Fruit fly (Drosophila melanogaster) whole organism, embryonic: ENCODE measurements around the gene Actn.

ENCODE experiments used
- CG10147 ChIP-seq: fragments of 200-800 bp; sonication (Bioruptor generic); optimal IDR thresholded peaks from 2 replicates; lab custom pipeline; 2019; ENCODE audit warnings: missing biosample characterization, mild to moderate bottlenecking, missing genetic modification characterization, moderate library complexity
- CG10267 ChIP-seq: fragments of 200-800 bp; sonication (Bioruptor generic); optimal IDR thresholded peaks from 2 replicates; lab custom pipeline; 2018; ENCODE audit warnings: missing biosample characterization, mild to moderate bottlenecking, missing genetic modification characterization, moderate library complexity
- CG10543 ChIP-seq: fragments of 200-800 bp; sonication (Bioruptor generic); optimal IDR thresholded peaks from 3 replicates; lab custom pipeline; 2017; ENCODE audit warnings: missing biosample characterization, mild to moderate bottlenecking, missing genetic modification characterization, moderate library complexity
- CG11247 ChIP-seq: fragments of 200-800 bp; sonication (Bioruptor generic); IDR thresholded peaks from 2 replicates; pipeline ENCODE4 v1.3.6; 2022; ENCODE audit warnings: missing biosample characterization, missing genetic modification characterization
- CG11695 ChIP-seq: fragments of 200-800 bp; sonication (Bioruptor generic); IDR thresholded peaks from 3 replicates; pipeline ENCODE4 v1.3.6; 2022; ENCODE audit warnings: missing biosample characterization, missing genetic modification characterization
- CG12104 ChIP-seq: fragments of 200-800 bp; sonication (Bioruptor generic); optimal IDR thresholded peaks from 3 replicates; lab custom pipeline; 2016; ENCODE audit warnings: missing biosample characterization, missing genetic modification characterization
- CG13424 ChIP-seq: fragments of 200-800 bp; sonication (Bioruptor generic); optimal IDR thresholded peaks from 2 replicates; lab custom pipeline; 2019; ENCODE audit warnings: missing biosample characterization, mild to moderate bottlenecking, missing genetic modification characterization, moderate library complexity
- CG15269 ChIP-seq: fragments of 200-800 bp; sonication (Bioruptor generic); optimal IDR thresholded peaks from 2 replicates; lab custom pipeline; 2018; ENCODE audit warnings: missing biosample characterization, mild to moderate bottlenecking, missing genetic modification characterization, moderate library complexity
- CG1602 ChIP-seq: fragments of 200-800 bp; sonication (Bioruptor generic); optimal IDR thresholded peaks from 3 replicates; lab custom pipeline; 2016; ENCODE audit warnings: missing biosample characterization, missing genetic modification characterization
- CG17359 ChIP-seq: fragments of 200-800 bp; sonication (Bioruptor generic); optimal IDR thresholded peaks from 3 replicates; lab custom pipeline; 2018; ENCODE audit warnings: missing biosample characterization, mild to moderate bottlenecking, missing genetic modification characterization, moderate library complexity
- CG18011 ChIP-seq: fragments of 200-800 bp; sonication (Bioruptor generic); optimal IDR thresholded peaks from 2 replicates; lab custom pipeline; 2017; ENCODE audit warnings: missing biosample characterization, missing genetic modification characterization, mild to moderate bottlenecking, moderate library complexity, missing genotype
- CG18262 ChIP-seq: fragments of 200-800 bp; optimal IDR thresholded peaks from 3 replicates; lab custom pipeline; 2019; ENCODE audit warnings: missing biosample characterization, mild to moderate bottlenecking, missing genetic modification characterization, moderate library complexity
- CG18619 ChIP-seq: fragments of 200-800 bp; sonication (Bioruptor generic); optimal IDR thresholded peaks from 3 replicates; lab custom pipeline; 2017; ENCODE audit warnings: missing biosample characterization, mild to moderate bottlenecking, missing genetic modification characterization
- CG31441 ChIP-seq: fragments of 200-800 bp; sonication (Bioruptor generic); IDR thresholded peaks from 2 replicates; pipeline ENCODE4 v1.3.6; 2022; ENCODE audit warnings: missing biosample characterization, missing genetic modification characterization
- CG3281 ChIP-seq: fragments of 200-800 bp; sonication (Bioruptor generic); optimal IDR thresholded peaks from 3 replicates; lab custom pipeline; 2017; ENCODE audit warnings: missing biosample characterization, mild to moderate bottlenecking, missing genetic modification characterization
- CG3407 ChIP-seq: fragments of 200-800 bp; sonication (Bioruptor generic); optimal IDR thresholded peaks from 2 replicates; lab custom pipeline; 2018; ENCODE audit warnings: missing biosample characterization, mild to moderate bottlenecking, missing genetic modification characterization
- CG4424 ChIP-seq: fragments of 200-800 bp; sonication (Bioruptor generic); optimal IDR thresholded peaks from 3 replicates; lab custom pipeline; 2016; ENCODE audit warnings: missing biosample characterization, missing genetic modification characterization
- CG6765 ChIP-seq: fragments of 200-800 bp; sonication (Bioruptor generic); optimal IDR thresholded peaks from 3 replicates; lab custom pipeline; 2017; ENCODE audit warnings: missing biosample characterization, mild to moderate bottlenecking, missing genetic modification characterization
- CG6813 ChIP-seq: fragments of 200-800 bp; sonication (Bioruptor generic); optimal IDR thresholded peaks from 2 replicates; lab custom pipeline; 2017; ENCODE audit warnings: missing biosample characterization, missing genetic modification characterization, mild to moderate bottlenecking, moderate library complexity, missing genetic modification reagents
- CG9932 ChIP-seq: fragments of 200-800 bp; sonication (Bioruptor generic); IDR thresholded peaks from 2 replicates; pipeline ENCODE4 v1.3.6; 2022; ENCODE audit warnings: missing biosample characterization, missing genetic modification characterization
- D19B ChIP-seq: fragments of 200-800 bp; sonication (Bioruptor generic); optimal IDR thresholded peaks from 2 replicates; lab custom pipeline; 2017; ENCODE audit warnings: missing biosample characterization, mild to moderate bottlenecking, missing genetic modification characterization
- E2f1 ChIP-seq: fragments of 200-800 bp; sonication (Bioruptor generic); IDR thresholded peaks from 2 replicates; pipeline ENCODE4 v1.3.6; 2022; ENCODE audit warnings: missing biosample characterization, missing genetic modification characterization
- H2.0 ChIP-seq: fragments of 200-800 bp; sonication (Bioruptor generic); IDR thresholded peaks from 2 replicates; pipeline ENCODE4 v1.3.6; 2022; ENCODE audit warnings: missing biosample characterization, missing genetic modification characterization
- HLH3B ChIP-seq: fragments of 200-800 bp; sonication (Bioruptor generic); IDR thresholded peaks from 2 replicates; pipeline ENCODE4 v1.3.6; 2022; ENCODE audit warnings: missing biosample characterization, missing genetic modification characterization
- Hr78 ChIP-seq, 2 experiments: fragments of 200-800 bp in 1 of 2; fragments of >200 bp in 1 of 2; sonication (Bioruptor generic) in 1 of 2; optimal IDR thresholded peaks; 2 replicates each; lab custom pipeline; 2017 to 2019; ENCODE audit warnings: missing biosample characterization in 2 of 2, missing genetic modification characterization in 2 of 2, mild to moderate bottlenecking in 1 of 2, moderate library complexity in 1 of 2
- MESR4 ChIP-seq: fragments of 200-800 bp; sonication (Bioruptor generic); optimal IDR thresholded peaks from 2 replicates; lab custom pipeline; 2018; ENCODE audit warnings: missing biosample characterization, mild to moderate bottlenecking, missing genetic modification characterization, moderate library complexity
- Med ChIP-seq: fragments of 200-800 bp; sonication (Bioruptor generic); peaks from one replicate; lab custom pipeline; 2016; ENCODE audit warnings: missing biosample characterization, missing genetic modification characterization, mild to moderate bottlenecking, inconsistent platforms, moderate library complexity
- Ptx1 ChIP-seq: fragments of 200-800 bp; sonication (Bioruptor generic); IDR thresholded peaks from 2 replicates; pipeline ENCODE4 v1.3.6; 2022; ENCODE audit warnings: missing biosample characterization, missing genetic modification characterization
- Ssrp ChIP-seq: fragments of 200-800 bp; sonication (Bioruptor generic); optimal IDR thresholded peaks from 2 replicates; lab custom pipeline; 2018; ENCODE audit warnings: missing biosample characterization, mild to moderate bottlenecking, missing genetic modification characterization, moderate library complexity
- ac ChIP-seq: fragments of 200-800 bp; sonication (Bioruptor generic); optimal IDR thresholded peaks from 3 replicates; lab custom pipeline; 2017; ENCODE audit warnings: missing biosample characterization, mild to moderate bottlenecking, missing genetic modification characterization
- ase ChIP-seq: fragments of 200-800 bp; sonication (Bioruptor generic); IDR thresholded peaks from 3 replicates; pipeline ENCODE4 v1.3.6; 2022; ENCODE audit warnings: missing biosample characterization, missing genetic modification characterization
- bcd ChIP-seq: fragments of 200-800 bp; sonication (Bioruptor generic); optimal IDR thresholded peaks from 2 replicates; lab custom pipeline; 2017; ENCODE audit warnings: missing biosample characterization, mild to moderate bottlenecking, missing genetic modification characterization
- caup ChIP-seq: fragments of 200-800 bp; sonication (Bioruptor generic); optimal IDR thresholded peaks from 3 replicates; lab custom pipeline; 2017; ENCODE audit warnings: missing biosample characterization, mild to moderate bottlenecking, missing genetic modification characterization, moderate library complexity; ENCODE audit not compliant: severe bottlenecking
- chif ChIP-seq, 2 experiments: fragments of 200-800 bp; sonication (Bioruptor generic); optimal IDR thresholded peaks; 3 replicates each; lab custom pipeline; 2016; ENCODE audit warnings: missing biosample characterization in 2 of 2, missing genetic modification characterization in 2 of 2
- corto ChIP-seq: fragments of 200-800 bp; sonication (Bioruptor generic); optimal IDR thresholded peaks from 2 replicates; lab custom pipeline; 2016; ENCODE audit warnings: missing biosample characterization, mild to moderate bottlenecking, missing genetic modification characterization, moderate library complexity
- dan ChIP-seq: fragments of 200-800 bp; sonication (Bioruptor generic); IDR thresholded peaks from 2 replicates; pipeline ENCODE4 v1.3.6; 2022; ENCODE audit warnings: missing biosample characterization, missing genetic modification characterization
- gsb-n ChIP-seq: fragments of 200-800 bp; sonication (Bioruptor generic); optimal IDR thresholded peaks from 3 replicates; lab custom pipeline; 2018; ENCODE audit warnings: missing biosample characterization, mild to moderate bottlenecking, missing genetic modification characterization
- pan ChIP-seq, 4 experiments: fragments of >200 bp in 3 of 4; fragments of 200-800 bp in 1 of 4; sonication (Bioruptor generic) in 1 of 4; optimal IDR thresholded peaks in 3 of 4; IDR thresholded peaks in 1 of 4; 2 replicates each; pipeline versions ENCODE4 v1.3.6 to Lab custom; 2017 to 2022; ENCODE audit warnings: missing biosample characterization in 2 of 4, missing genetic modification characterization in 2 of 4, mixed read lengths in 1 of 4
- scrt ChIP-seq: fragments of 200-800 bp; sonication (Bioruptor generic); optimal IDR thresholded peaks from 2 replicates; lab custom pipeline; 2018; ENCODE audit warnings: missing biosample characterization, mild to moderate bottlenecking, missing genetic modification characterization, moderate library complexity
- seq ChIP-seq: fragments of 200-800 bp; sonication (Bioruptor generic); IDR thresholded peaks from 2 replicates; pipeline ENCODE4 v1.3.6; 2022; ENCODE audit warnings: missing biosample characterization, missing genetic modification characterization
- shn ChIP-seq: fragments of 200-800 bp; sonication (Bioruptor generic); optimal IDR thresholded peaks from 3 replicates; lab custom pipeline; 2016; ENCODE audit warnings: missing biosample characterization, missing genetic modification characterization
- sqz ChIP-seq: fragments of 200-800 bp; sonication (Bioruptor generic); optimal IDR thresholded peaks from 3 replicates; lab custom pipeline; 2018; ENCODE audit warnings: missing biosample characterization, mild to moderate bottlenecking, missing genetic modification characterization
- ssp ChIP-seq: fragments of 200-800 bp; sonication (Bioruptor generic); IDR thresholded peaks from 2 replicates; pipeline ENCODE4 v1.3.6; 2022; ENCODE audit warnings: missing biosample characterization, missing genetic modification characterization
- stc ChIP-seq: fragments of 200-800 bp; sonication (Bioruptor generic); IDR thresholded peaks from 2 replicates; pipeline ENCODE4 v1.3.6; 2022; ENCODE audit warnings: missing biosample characterization, missing genetic modification characterization
- tgo ChIP-seq: fragments of 200-800 bp; sonication (Bioruptor generic); IDR thresholded peaks from 3 replicates; pipeline ENCODE4 v1.3.6; 2022; ENCODE audit warnings: missing biosample characterization, missing genetic modification characterization
- tin ChIP-seq: fragments of 200-800 bp; sonication (Bioruptor generic); optimal IDR thresholded peaks from 3 replicates; lab custom pipeline; 2016; ENCODE audit warnings: missing biosample characterization, missing genetic modification characterization
- vvl ChIP-seq: fragments of 200-800 bp; sonication (Bioruptor generic); IDR thresholded peaks from 2 replicates; pipeline ENCODE4 v1.3.6; 2022; ENCODE audit warnings: missing biosample characterization, missing genetic modification characterization

The Actn gene

DNA sequence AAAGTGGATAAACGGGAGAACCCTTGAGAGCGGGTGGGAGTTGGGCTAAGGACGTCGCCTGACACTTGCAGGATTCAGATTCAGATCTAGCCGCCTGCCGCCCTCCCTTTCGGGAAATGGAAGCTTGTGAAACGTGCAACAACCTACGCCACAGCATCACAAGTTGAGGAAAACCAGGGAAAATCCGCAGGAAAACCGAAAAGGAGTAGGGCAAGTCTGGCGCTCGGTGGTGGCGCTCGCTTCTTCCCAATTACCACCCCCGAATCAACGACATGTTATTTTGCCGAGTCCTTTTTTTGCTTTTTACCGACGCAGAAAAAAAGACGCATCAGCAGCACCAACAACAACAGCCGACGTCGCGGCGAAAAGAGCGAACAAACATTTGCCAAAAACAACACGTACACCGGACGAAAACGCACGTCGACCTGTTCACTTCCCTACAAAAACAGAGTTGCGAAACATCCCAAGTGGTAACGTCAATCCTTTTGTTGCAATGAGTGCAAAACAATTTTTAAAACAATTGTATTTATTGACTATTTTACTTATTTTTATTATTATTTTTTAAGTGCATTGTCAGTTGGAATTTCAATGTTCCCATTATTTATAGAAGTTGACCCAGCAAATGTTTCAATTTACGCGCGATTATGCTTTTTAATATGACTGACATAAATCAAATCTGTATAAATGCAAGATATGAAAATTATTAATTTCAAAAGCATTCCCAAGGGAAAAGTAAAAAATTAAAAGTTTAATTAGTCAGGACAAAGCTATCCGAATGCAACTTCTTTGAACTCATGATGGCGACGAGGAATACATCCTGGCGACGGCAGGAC is 30.6 kb downstream of the Actn start (continued):
- TF ChIP-seq sqz (GFP tag; lab: Kevin White, UChicago) (peak; percentile 52), gsb-n (tag; lab: Kevin White, UChicago) (peak; percentile 42), HLH3B (GFP tag; lab: Robert Waterston, UW) (peak; percentile 69), stc (GFP tag; lab: Robert Waterston, UW) (0 out of 2 replicates have a peak, but pooled peaks have one; percentile 21), Hr78 (GFP tag; optimal IDR thresholded peaks at IDR 0.05; lab: Kevin White, UChicago) (no peak), CG3281 (peak; percentile 58), Ssrp (peak; percentile 50), CG17359 (tag; lab: Kevin White, UChicago) (peak; percentile 55), ase (peak; percentile 67; the same call in 2 of the 3 replicates), D19B (GFP tag; lab: Kevin White, UChicago) (peak; percentile 35), CG10147 (GFP tag; lab: Kevin White, UChicago) (peak; percentile 46), E2f1 (GFP tag; lab: Robert Waterston, UW) (peak; percentile 49), tgo (GFP tag; lab: Robert Waterston, UW) (peak; percentile 67), pan (optimal IDR thresholded peaks at IDR 0.05; lab: Kevin White, UChicago) (no peak), pan (GFP tag; optimal IDR thresholded peaks at IDR 0.05 in 1 of 2, IDR thresholded peaks at IDR 0.05 in 1 of 2) (peak in 1 of 2 experiments; percentile 74), CG11247 (GFP tag; lab: Robert Waterston, UW) (peak; percentile 62), H2.0 (GFP tag; lab: Robert Waterston, UW) (0 out of 2 replicates have a peak, but pooled peaks have one; percentile 40), Med (GFP tag; lab: Kevin White, UChicago) (peak; percentile 71), CG6765 (GFP tag; lab: Kevin White, UChicago) (no peak), scrt (peak; percentile 54), Ptx1 (GFP tag; lab: Robert Waterston, UW) (peak; percentile 74), CG31441 (GFP tag; lab: Robert Waterston, UW) (peak; percentile 63), CG13424 (tag; lab: Kevin White, UChicago) (peak; percentile 25), ac (GFP tag; lab: Kevin White, UChicago) (no peak), CG12104 (peak; percentile 48), shn (no peak), CG18011 (GFP tag; lab: Kevin White, UChicago) (peak; percentile 13), corto (GFP tag; lab: Kevin White, UChicago) (no peak), CG15269 (peak; percentile 54), CG10267 (tag; lab: Kevin White, UChicago) (peak; percentile 34), CG10543 (GFP tag; lab: Kevin White, UChicago) (no peak), CG18262 (tag; lab: Kevin White, UChicago) (peak; percentile 57), ssp (peak; percentile 52; the same call in 1 of the 2 replicates), tin (GFP tag; lab: Kevin White, UChicago) (peak; percentile 38), chif (GFP tag; optimal IDR thresholded peaks at IDR 0.05; lab: Kevin White, UChicago) (peak in 1 of 2 experiments; percentile 17), CG3407 (GFP tag; lab: Kevin White, UChicago) (peak; percentile 36), caup (GFP tag; lab: Kevin White, UChicago) (peak; percentile 57), dan (GFP tag; lab: Robert Waterston, UW) (no peak), CG6813 (GFP tag; lab: Kevin White, UChicago) (no peak), CG11695 (GFP tag; lab: Robert Waterston, UW) (peak; percentile 54; the same call in 1 of the 3 replicates), CG4424 (GFP tag; lab: Kevin White, UChicago) (peak; percentile 45), vvl (GFP tag; lab: Robert Waterston, UW) (peak; percentile 80), MESR4 (GFP tag; lab: Kevin White, UChicago) (no peak), CG18619 (GFP tag; lab: Kevin White, UChicago) (peak; percentile 47), CG1602 (GFP tag; lab: Kevin White, UChicago) (peak; percentile 22), CG9932 (GFP tag; lab: Robert Waterston, UW) (peak; percentile 51), bcd (GFP tag; lab: Kevin White, UChicago) (peak; percentile 61), seq (GFP tag; lab: Robert Waterston, UW) (peak; percentile 58; the same call in 1 of the 2 replicates)
